Worm (Caenorhabditis elegans): ENCODE data around the gene str-187.

ce11 chrIV:17249691-17250181 is 15.6 kb upstream of the str-187 start, which contains the start of gene eelo-2:
- TF ChIP-seq pha-4 (tag; optimal IDR thresholded peaks at IDR 0.05) = peak; percentile 99
- peak; percentile 98 for TF ChIP-seq mep-1 (tag; optimal IDR thresholded peaks at IDR 0.05)
- TF ChIP-seq unc-62 (GFP tag; optimal IDR thresholded peaks at IDR 0.05) = peak; percentile 71
- TF ChIP-seq snpc-4 (tag; optimal IDR thresholded peaks at IDR 0.05) = no peak
- TF ChIP-seq unc-39 (tag; optimal IDR thresholded peaks at IDR 0.05) = peak; percentile 19
- TF ChIP-seq sptf-1 (tag; optimal IDR thresholded peaks at IDR 0.05) = peak; percentile 90
- no peak for TF ChIP-seq lin-32 (GFP tag; optimal IDR thresholded peaks at IDR 0.05)
- TF ChIP-seq ces-1 (GFP tag; optimal IDR thresholded peaks at IDR 0.05) = peak; percentile 78
- peak; percentile 91 for TF ChIP-seq lsy-2 (tag; optimal IDR thresholded peaks at IDR 0.05)
- TF ChIP-seq nhr-76 (tag; optimal IDR thresholded peaks at IDR 0.05) = no peak
- peak; percentile 73 for TF ChIP-seq hlh-1 (tag; optimal IDR thresholded peaks at IDR 0.05)

Measured in whole organism, mixed stage, embryonic.